Comparison of ENCODE assay signal across 6 fruit fly cellular contexts in the genomic region with DNA sequence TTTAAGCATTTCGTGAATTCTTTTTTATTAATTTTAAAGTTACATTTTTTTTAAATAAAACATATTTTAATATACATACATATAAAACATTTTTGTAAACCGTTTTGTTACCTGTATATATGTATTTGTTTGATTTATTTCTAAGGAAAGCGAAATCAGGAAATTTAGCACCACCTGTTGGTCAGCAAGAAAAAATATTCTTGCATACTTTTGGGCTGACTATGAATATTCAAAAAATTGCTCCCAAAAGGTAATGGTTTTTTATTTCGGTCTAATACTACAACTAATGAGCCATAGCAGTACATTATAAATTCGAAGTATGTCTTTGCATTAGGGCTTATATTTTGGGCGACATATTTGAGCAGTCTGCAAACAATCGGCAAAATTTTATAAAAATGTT.
TF ChIP-seq lines count a peak whose summit lies in the region.

No protein-coding gene starts in this region.

- peak; percentile 76 to 91 for TF ChIP-seq CTCF in S2 (optimal IDR thresholded peaks at IDR 0.05; lab: Kevin White, UChicago)
- peak; percentile 95 for TF ChIP-seq CTCF in whole organism, embryonic (GFP tag; optimal IDR thresholded peaks at IDR 0.05; lab: Kevin White, UChicago)

TF ChIP-seq in whole organism, adult, 20 proteins besides CTCF, POLR2A, EP300 and RAD21:
- TF ChIP-seq kay (GFP tag; lab: Kevin White, UChicago; ENCODE audit: borderline replicate concordance) (peak; percentile 7), toe (GFP tag; optimal IDR thresholded peaks at IDR 0.05; lab: Kevin White, UChicago) (no peak)

TF ChIP-seq in whole organism, embryonic, 481 proteins besides CTCF, POLR2A, EP300 and RAD21:
- TF ChIP-seq Jarid2 (GFP tag; optimal IDR thresholded peaks at IDR 0.05; lab: Kevin White, UChicago): peak; percentile 2
- TF ChIP-seq row (GFP tag; IDR thresholded peaks at IDR 0.05; lab: Robert Waterston, UW): no peak
- TF ChIP-seq ap (GFP tag; IDR thresholded peaks at IDR 0.05; lab: Robert Waterston, UW): no peak
- no peak for TF ChIP-seq ham (GFP tag; IDR thresholded peaks at IDR 0.05; lab: Robert Waterston, UW)
- peak; percentile 81 for TF ChIP-seq Blimp-1 (GFP tag; optimal IDR thresholded peaks at IDR 0.05; lab: Kevin White, UChicago)
- TF ChIP-seq Doc2 (GFP tag; IDR thresholded peaks at IDR 0.05; lab: Robert Waterston, UW): no peak
- no peak for TF ChIP-seq CHES-1-like (GFP tag; optimal IDR thresholded peaks at IDR 0.05; lab: Kevin White, UChicago)
- peak; percentile 88 for TF ChIP-seq kah (GFP tag; optimal IDR thresholded peaks at IDR 0.05; lab: Kevin White, UChicago)
- no peak for TF ChIP-seq org-1 (GFP tag; optimal IDR thresholded peaks at IDR 0.05; lab: Kevin White, UChicago)
- peak; percentile 89 for TF ChIP-seq Dip2 (GFP tag; IDR thresholded peaks at IDR 0.05; lab: Robert Waterston, UW)
- peak; percentile 83; the same call in 2 of the 3 replicates for TF ChIP-seq CG2199 (GFP tag; IDR thresholded peaks at IDR 0.05; lab: Robert Waterston, UW)
- TF ChIP-seq CG34376 (GFP tag; optimal IDR thresholded peaks at IDR 0.05; lab: Kevin White, UChicago): no peak
- TF ChIP-seq z (GFP tag; IDR thresholded peaks at IDR 0.05; lab: Robert Waterston, UW): no peak
- TF ChIP-seq ind (GFP tag; optimal IDR thresholded peaks at IDR 0.05; lab: Kevin White, UChicago): no peak
TF ChIP-seq in whole organism, embryonic: peak in this region for 5.

TF ChIP-seq in whole organism, prepupa, 60 proteins besides CTCF, POLR2A, EP300 and RAD21:
- TF ChIP-seq Blimp-1 (GFP tag; optimal IDR thresholded peaks at IDR 0.05; lab: Kevin White, UChicago) (peak; percentile 69), dac (GFP tag; optimal IDR thresholded peaks at IDR 0.05; lab: Kevin White, UChicago) (no peak)

TF ChIP-seq in whole organism, pupa, 21 proteins besides CTCF, POLR2A, EP300 and RAD21:
- TF ChIP-seq CG12605 (GFP tag; IDR thresholded peaks at IDR 0.05; lab: Robert Waterston, UW) (no peak), D1 (tag; optimal IDR thresholded peaks at IDR 0.05; lab: Kevin White, UChicago) (peak; percentile 74)

TF ChIP-seq in whole organism, wandering third instar larva, 38 proteins besides CTCF, POLR2A, EP300 and RAD21:
- no peak for TF ChIP-seq Hr78 (GFP tag; optimal IDR thresholded peaks at IDR 0.05; lab: Kevin White, UChicago)
- no peak for TF ChIP-seq N (GFP tag; optimal IDR thresholded peaks at IDR 0.05; lab: Kevin White, UChicago)
- TF ChIP-seq Myc (optimal IDR thresholded peaks at IDR 0.05; lab: Kevin White, UChicago): peak; percentile 15
- no peak for TF ChIP-seq dsf (GFP tag; optimal IDR thresholded peaks at IDR 0.05; lab: Kevin White, UChicago; ENCODE audit: borderline replicate concordance)
- TF ChIP-seq CrebA (GFP tag; optimal IDR thresholded peaks at IDR 0.05; lab: Kevin White, UChicago; ENCODE audit: borderline replicate concordance): no peak
- no peak for TF ChIP-seq ey (GFP tag; optimal IDR thresholded peaks at IDR 0.05; lab: Kevin White, UChicago)
